Worm (Caenorhabditis elegans): Measurements from ENCODE around the gene srw-83.

DNA sequence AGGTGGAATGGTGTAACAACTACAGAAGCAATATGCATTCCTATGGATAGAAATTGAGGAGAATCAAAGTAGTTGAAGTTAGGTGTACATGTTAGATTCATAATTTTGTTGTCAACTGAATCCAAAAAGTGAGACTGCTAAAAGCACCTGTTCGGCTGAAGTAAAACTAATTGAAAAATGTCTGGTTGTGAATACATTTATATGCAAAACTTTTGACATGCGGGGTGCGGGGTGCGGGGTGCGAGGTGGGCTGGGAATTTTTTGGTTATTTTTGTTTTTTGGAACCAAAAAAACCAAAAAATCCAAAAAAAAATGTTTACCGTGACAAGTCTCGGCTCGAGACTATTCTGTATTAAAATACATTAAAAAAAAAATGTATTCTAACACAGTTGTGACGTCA lies 16.2 kb upstream of the srw-83 start, which contains the start of gene srh-207:
- TF ChIP-seq ama-1 (optimal IDR thresholded peaks at IDR 0.05) (no peak), ama-1 (GFP tag; optimal IDR thresholded peaks at IDR 0.05) (no peak), K11D2.4 (GFP tag; IDR thresholded peaks at IDR 0.05) (no peak), hmg-20 (GFP tag; IDR thresholded peaks at IDR 0.05) (no peak), Y95B8A.8 (GFP tag; IDR thresholded peaks at IDR 0.05) (no peak), ets-4 (GFP tag; optimal IDR thresholded peaks at IDR 0.05) (no peak), aptf-3 (GFP tag; IDR thresholded peaks at IDR 0.05) (no peak)
